Fruit fly (Drosophila melanogaster) whole organism, embryonic: ENCODE measurements around the gene SrpRalpha.

Source experiments
- Adf1 ChIP-seq: fragments of 200-800 bp; sonication (Bioruptor generic); IDR thresholded peaks from 2 replicates; pipeline ENCODE4 v1.3.6; 2022; ENCODE audit warnings: missing biosample characterization, missing genetic modification characterization
- Aef1 ChIP-seq: fragments of 200-800 bp; sonication (Bioruptor generic); IDR thresholded peaks from 3 replicates; pipeline ENCODE4 v1.3.6; 2022; ENCODE audit warnings: missing biosample characterization, missing genetic modification characterization
- Antp ChIP-seq: fragments of 200-800 bp; sonication (Bioruptor generic); optimal IDR thresholded peaks from 3 replicates; lab custom pipeline; 2016; ENCODE audit warnings: missing biosample characterization, missing genetic modification characterization
- B-H1 ChIP-seq: fragments of 200-800 bp; sonication (Bioruptor generic); IDR thresholded peaks from 3 replicates; pipeline ENCODE4 v1.3.6; 2022; ENCODE audit warnings: missing biosample characterization, missing genetic modification characterization
- CG11247 ChIP-seq: fragments of 200-800 bp; sonication (Bioruptor generic); IDR thresholded peaks from 2 replicates; pipeline ENCODE4 v1.3.6; 2022; ENCODE audit warnings: missing biosample characterization, missing genetic modification characterization
- CG11695 ChIP-seq: fragments of 200-800 bp; sonication (Bioruptor generic); IDR thresholded peaks from 3 replicates; pipeline ENCODE4 v1.3.6; 2022; ENCODE audit warnings: missing biosample characterization, missing genetic modification characterization
- CG11723 ChIP-seq: fragments of 200-800 bp; sonication (Bioruptor generic); optimal IDR thresholded peaks from 2 replicates; lab custom pipeline; 2017; ENCODE audit warnings: missing biosample characterization, mild to moderate bottlenecking, missing genetic modification characterization
- CG13894 ChIP-seq: fragments of 200-800 bp; sonication (Bioruptor generic); optimal IDR thresholded peaks from 3 replicates; lab custom pipeline; 2018; ENCODE audit warnings: missing biosample characterization, mild to moderate bottlenecking, missing genetic modification characterization, moderate library complexity
- CG15514 ChIP-seq: fragments of 200-800 bp; sonication (Bioruptor generic); optimal IDR thresholded peaks from 3 replicates; lab custom pipeline; 2017; ENCODE audit warnings: missing biosample characterization, missing genetic modification characterization, mild to moderate bottlenecking, moderate library complexity, missing genetic modification reagents
- CG17802 ChIP-seq: fragments of 200-800 bp; sonication (Bioruptor generic); optimal IDR thresholded peaks from 2 replicates; lab custom pipeline; 2018; ENCODE audit warnings: missing biosample characterization, mild to moderate bottlenecking, missing genetic modification characterization, moderate library complexity
- CG18262 ChIP-seq: fragments of 200-800 bp; optimal IDR thresholded peaks from 3 replicates; lab custom pipeline; 2019; ENCODE audit warnings: missing biosample characterization, mild to moderate bottlenecking, missing genetic modification characterization, moderate library complexity
- CG2199 ChIP-seq: fragments of 200-800 bp; sonication (Bioruptor generic); IDR thresholded peaks from 3 replicates; pipeline ENCODE4 v1.3.6; 2022; ENCODE audit warnings: missing biosample characterization, missing genetic modification characterization
- CG31224 ChIP-seq: fragments of 200-800 bp; sonication (Bioruptor generic); IDR thresholded peaks from 2 replicates; pipeline ENCODE4 v1.3.6; 2022; ENCODE audit warnings: missing biosample characterization, missing genetic modification characterization
- CG32772 ChIP-seq: fragments of 200-800 bp; sonication (Bioruptor generic); IDR thresholded peaks from 2 replicates; pipeline ENCODE4 v1.3.6; 2022; ENCODE audit warnings: missing biosample characterization, missing genetic modification characterization
- CG4707 ChIP-seq: fragments of 200-800 bp; sonication (Bioruptor generic); optimal IDR thresholded peaks from 2 replicates; lab custom pipeline; 2018; ENCODE audit warnings: missing biosample characterization, mild to moderate bottlenecking, missing genetic modification characterization, moderate library complexity
- CG8359 ChIP-seq: fragments of 200-800 bp; sonication (Bioruptor generic); optimal IDR thresholded peaks from 2 replicates; lab custom pipeline; 2017; ENCODE audit warnings: missing biosample characterization, mild to moderate bottlenecking, missing genetic modification characterization, borderline replicate concordance
- Camta ChIP-seq: fragments of 200-800 bp; sonication (Bioruptor generic); optimal IDR thresholded peaks from 2 replicates; lab custom pipeline; 2016; ENCODE audit warnings: missing biosample characterization, missing genetic modification characterization
- Ets65A ChIP-seq: fragments of 200-800 bp; sonication (Bioruptor generic); peaks from one replicate; lab custom pipeline; 2016; ENCODE audit warnings: missing biosample characterization, missing genetic modification characterization
- Fer2 ChIP-seq: fragments of 200-800 bp; sonication (Bioruptor generic); optimal IDR thresholded peaks from 2 replicates; lab custom pipeline; 2018; ENCODE audit warnings: missing biosample characterization, mild to moderate bottlenecking, missing genetic modification characterization, moderate library complexity
- HLH4C ChIP-seq: fragments of 200-800 bp; sonication (Bioruptor generic); IDR thresholded peaks from 3 replicates; pipeline ENCODE4 v1.3.6; 2022; ENCODE audit warnings: missing biosample characterization, missing genetic modification characterization; ENCODE audit not compliant: partially characterized antibody
- Lhr ChIP-seq: fragments of 200-800 bp; sonication (Bioruptor generic); optimal IDR thresholded peaks from 3 replicates; lab custom pipeline; 2017; ENCODE audit warnings: mild to moderate bottlenecking, missing biosample characterization, missing genetic modification reagents, missing genetic modification characterization
- MESR4 ChIP-seq: fragments of 200-800 bp; sonication (Bioruptor generic); optimal IDR thresholded peaks from 2 replicates; lab custom pipeline; 2018; ENCODE audit warnings: missing biosample characterization, mild to moderate bottlenecking, missing genetic modification characterization, moderate library complexity
- Myb ChIP-seq: fragments of 200-800 bp; sonication (Bioruptor generic); optimal IDR thresholded peaks from 2 replicates; lab custom pipeline; 2016; ENCODE audit warnings: missing biosample characterization, missing genetic modification characterization
- NFAT ChIP-seq: fragments of 200-800 bp; sonication (Bioruptor generic); IDR thresholded peaks from 2 replicates; pipeline ENCODE4 v1.3.6; 2022; ENCODE audit warnings: missing biosample characterization, missing genetic modification characterization
- Nf-YB ChIP-seq: fragments of 200-800 bp; sonication (Bioruptor generic); optimal IDR thresholded peaks from 3 replicates; lab custom pipeline; 2019; ENCODE audit warnings: missing biosample characterization, mild to moderate bottlenecking, missing genetic modification characterization, moderate library complexity
- TFAM ChIP-seq: fragments of 200-800 bp; sonication (Bioruptor generic); optimal IDR thresholded peaks from 2 replicates; lab custom pipeline; 2017; ENCODE audit warnings: missing biosample characterization, missing genetic modification characterization, inconsistent platforms
- br ChIP-seq: fragments of >200 bp; optimal IDR thresholded peaks from 2 replicates; lab custom pipeline; 2017
- cg ChIP-seq: fragments of 200-800 bp; sonication (Bioruptor generic); optimal IDR thresholded peaks from 3 replicates; lab custom pipeline; 2019; ENCODE audit warnings: missing biosample characterization, mild to moderate bottlenecking, missing genetic modification characterization, moderate library complexity
- dm ChIP-seq: fragments of 200-800 bp; sonication (Bioruptor generic); optimal IDR thresholded peaks from 3 replicates; lab custom pipeline; 2016; ENCODE audit warnings: missing biosample characterization, missing genetic modification characterization
- en ChIP-seq: fragments of 200-800 bp; sonication (Bioruptor generic); optimal IDR thresholded peaks from 2 replicates; lab custom pipeline; 2016; ENCODE audit warnings: missing biosample characterization, missing genetic modification characterization
- fru ChIP-seq: fragments of >200 bp; optimal IDR thresholded peaks from 2 replicates; lab custom pipeline; 2017
- grau ChIP-seq: fragments of 200-800 bp; optimal IDR thresholded peaks from 3 replicates; lab custom pipeline; 2019; ENCODE audit warnings: missing biosample characterization, mild to moderate bottlenecking, missing genetic modification characterization, moderate library complexity
- gsb-n ChIP-seq: fragments of 200-800 bp; sonication (Bioruptor generic); optimal IDR thresholded peaks from 3 replicates; lab custom pipeline; 2018; ENCODE audit warnings: missing biosample characterization, mild to moderate bottlenecking, missing genetic modification characterization
- knrl ChIP-seq: fragments of 200-800 bp; sonication (Bioruptor generic); IDR thresholded peaks from 3 replicates; pipeline ENCODE4 v1.3.6; 2022; ENCODE audit warnings: missing biosample characterization, missing genetic modification characterization; ENCODE audit not compliant: partially characterized antibody
- nerfin-1 ChIP-seq: fragments of 200-800 bp; sonication (Bioruptor generic); optimal IDR thresholded peaks from 3 replicates; lab custom pipeline; 2019; ENCODE audit warnings: missing biosample characterization, mild to moderate bottlenecking, missing genetic modification characterization, moderate library complexity
- otp ChIP-seq: fragments of 200-800 bp; sonication (Bioruptor generic); IDR thresholded peaks from 3 replicates; pipeline ENCODE4, ENCODE4 v1.3.6; 2022; ENCODE audit warnings: missing biosample characterization, missing genetic modification characterization
- pan ChIP-seq, 4 experiments: fragments of >200 bp in 3 of 4; fragments of 200-800 bp in 1 of 4; sonication (Bioruptor generic) in 1 of 4; optimal IDR thresholded peaks in 3 of 4; IDR thresholded peaks in 1 of 4; 2 replicates each; pipeline versions ENCODE4 v1.3.6 to Lab custom; 2017 to 2022; ENCODE audit warnings: missing biosample characterization in 2 of 4, missing genetic modification characterization in 2 of 4, mixed read lengths in 1 of 4
- pfk ChIP-seq: fragments of 200-800 bp; sonication (Bioruptor generic); optimal IDR thresholded peaks from 2 replicates; lab custom pipeline; 2018; ENCODE audit warnings: missing biosample characterization, mild to moderate bottlenecking, missing genetic modification characterization, moderate library complexity
- phol ChIP-seq: fragments of 200-800 bp; sonication (Bioruptor generic); optimal IDR thresholded peaks from 3 replicates; lab custom pipeline; 2018; ENCODE audit warnings: missing biosample characterization, mild to moderate bottlenecking, missing genetic modification characterization, moderate library complexity
- pita ChIP-seq: fragments of 200-800 bp; sonication (Bioruptor generic); optimal IDR thresholded peaks from 2 replicates; lab custom pipeline; 2017; ENCODE audit warnings: missing biosample characterization, mild to moderate bottlenecking, missing genetic modification characterization
- repo ChIP-seq: fragments of 200-800 bp; sonication (Bioruptor generic); optimal IDR thresholded peaks from 2 replicates; lab custom pipeline; 2016; ENCODE audit warnings: missing biosample characterization, missing genetic modification characterization
- sc ChIP-seq, 3 experiments: fragments of >200 bp in 2 of 3; fragments of 200-800 bp in 1 of 3; sonication (Bioruptor generic) in 1 of 3; optimal IDR thresholded peaks; 2 replicates in 2 of 3; 3 replicates in 1 of 3; lab custom pipeline; 2017; ENCODE audit warnings: mild to moderate bottlenecking in 1 of 3, missing biosample characterization in 1 of 3, missing genetic modification characterization in 1 of 3, missing genetic modification reagents in 1 of 3
- sd ChIP-seq: fragments of 200-800 bp; sonication (Bioruptor generic); optimal IDR thresholded peaks from 3 replicates; lab custom pipeline; 2018; ENCODE audit warnings: missing biosample characterization, mild to moderate bottlenecking, missing genetic modification characterization, moderate library complexity
- sens ChIP-seq: fragments of 200-800 bp; sonication (Bioruptor generic); peaks from one replicate; lab custom pipeline; 2016; ENCODE audit warnings: missing biosample characterization, missing genetic modification characterization
- sqz ChIP-seq: fragments of 200-800 bp; sonication (Bioruptor generic); optimal IDR thresholded peaks from 3 replicates; lab custom pipeline; 2018; ENCODE audit warnings: missing biosample characterization, mild to moderate bottlenecking, missing genetic modification characterization
- toy ChIP-seq: fragments of 200-800 bp; sonication (Bioruptor generic); IDR thresholded peaks from 2 replicates; pipeline ENCODE4 v1.3.6; 2022; ENCODE audit warnings: missing biosample characterization, missing genetic modification characterization
- z ChIP-seq: fragments of 200-800 bp; sonication (Bioruptor generic); IDR thresholded peaks from 3 replicates; pipeline ENCODE4 v1.3.6; 2022; ENCODE audit warnings: missing biosample characterization, missing genetic modification characterization

The SrpRalpha gene

dm6 chrX:11153826-11154510, 25.1 kb upstream of the SrpRalpha start, which contains the start of the genes rtv and Dlic (continued):
- TF ChIP-seq Camta (GFP tag; lab: Kevin White, UChicago), result peak; percentile 14
- peak; percentile 90 for TF ChIP-seq Lhr (GFP tag; lab: Kevin White, UChicago)
- TF ChIP-seq NFAT, result peak; percentile 43; the same call in 1 of the 2 replicates
- TF ChIP-seq pita (GFP tag; lab: Kevin White, UChicago), result peak; percentile 8
- peak; percentile 41 for TF ChIP-seq Antp (GFP tag; lab: Kevin White, UChicago)
- TF ChIP-seq toy (GFP tag; lab: Robert Waterston, UW), result no peak
- 0 out of 3 replicates have a peak, but pooled peaks have one; percentile 13 for TF ChIP-seq otp (GFP tag; lab: Robert Waterston, UW)
- TF ChIP-seq CG15514 (GFP tag; lab: Kevin White, UChicago), result peak; percentile 48
- TF ChIP-seq CG18262, result peak; percentile 24
- peak; percentile 21 for TF ChIP-seq grau (tag; lab: Kevin White, UChicago)
- TF ChIP-seq Ets65A (GFP tag; lab: Kevin White, UChicago), result peak; percentile 85
- TF ChIP-seq pan (optimal IDR thresholded peaks at IDR 0.05; lab: Kevin White, UChicago), result no peak
- TF ChIP-seq pan (GFP tag; optimal IDR thresholded peaks at IDR 0.05 in 1 of 2, IDR thresholded peaks at IDR 0.05 in 1 of 2), result no peak
- TF ChIP-seq B-H1 (GFP tag; lab: Robert Waterston, UW), result no peak
- TF ChIP-seq Myb (GFP tag; lab: Kevin White, UChicago), result peak; percentile 29
- TF ChIP-seq CG13894 (tag; lab: Kevin White, UChicago), result peak; percentile 53

- TF ChIP-seq CG11723 (GFP tag; lab: Kevin White, UChicago) (no peak), sens (peak; percentile 15), cg (peak; percentile 51), Adf1 (no peak), MESR4 (GFP tag; lab: Kevin White, UChicago) (peak; percentile 22), CG11247 (GFP tag; lab: Robert Waterston, UW) (peak; percentile 94)
Measured at dm6 chrX:11153413-11153812, 24.5 kb upstream of the SrpRalpha start.

- TF ChIP-seq pfk (GFP tag; lab: Kevin White, UChicago) (peak; percentile 85), gsb-n (tag; lab: Kevin White, UChicago) (peak; percentile 15), CG11695 (GFP tag; lab: Robert Waterston, UW) (no peak), CG32772 (GFP tag; lab: Robert Waterston, UW) (no peak), Fer2 (no peak), HLH4C (GFP tag; lab: Robert Waterston, UW) (no peak), phol (tag; lab: Kevin White, UChicago) (peak; percentile 11), NFAT (0 out of 2 replicates have a peak, but pooled peaks have one; percentile 45), br (lab: Kevin White, UChicago) (no peak), z (GFP tag; lab: Robert Waterston, UW) (no peak), en (GFP tag; lab: Kevin White, UChicago) (no peak), sqz (no peak), CG31224 (GFP tag; lab: Robert Waterston, UW) (no peak), CG2199 (GFP tag; lab: Robert Waterston, UW) (no peak), dm (GFP tag; lab: Kevin White, UChicago) (peak; percentile 32), TFAM (GFP tag; lab: Kevin White, UChicago) (no peak), fru (lab: Kevin White, UChicago) (no peak), sc (optimal IDR thresholded peaks at IDR 0.05; lab: Kevin White, UChicago) (no peak), sc (GFP tag; optimal IDR thresholded peaks at IDR 0.05; lab: Kevin White, UChicago) (no peak), Aef1 (GFP tag; lab: Robert Waterston, UW) (no peak), knrl (GFP tag; lab: Robert Waterston, UW) (peak; percentile 24; the same call in 1 of the 3 replicates), CG8359 (GFP tag; lab: Kevin White, UChicago) (no peak), sd (tag; lab: Kevin White, UChicago) (no peak), CG4707 (GFP tag; lab: Kevin White, UChicago) (no peak), nerfin-1 (tag; lab: Kevin White, UChicago) (no peak), Adf1 (no peak), CG17802 (tag; lab: Kevin White, UChicago) (no peak), Nf-YB (no peak), repo (GFP tag; lab: Kevin White, UChicago) (no peak)
Measured at dm6 chrX:11149201-11149600, 20.3 kb upstream of the SrpRalpha start, which contains the start of gene Lint-1. Gene Lint-1 (plus strand): TSS chrX:11149323.
